Worm (Caenorhabditis elegans) whole organism, late embryonic: Measurements from ENCODE around the gene T14G8.6.

ENCODE experiments used
- C38D4.7 ChIP-seq: fragments of 200-800 bp; sonication (Bioruptor generic); optimal IDR thresholded peaks from 2 replicates; lab custom pipeline; 2018; ENCODE audit warnings: mild to moderate bottlenecking, missing genetic modification characterization, moderate library complexity, missing compliant biosample characterization
- K02D7.2 ChIP-seq: sonication (generic microtip); optimal IDR thresholded peaks from 2 replicates; lab custom pipeline; 2017; ENCODE audit warnings: mild to moderate bottlenecking, missing genetic modification characterization, missing compliant biosample characterization
- T23F11.4 ChIP-seq: fragments of 200-800 bp; sonication (Bioruptor generic); optimal IDR thresholded peaks from 2 replicates; lab custom pipeline; 2018; ENCODE audit warnings: mild to moderate bottlenecking, missing genetic modification characterization, missing compliant biosample characterization
- Y22D7AL.16 ChIP-seq: sonication (generic microtip); optimal IDR thresholded peaks from 2 replicates; lab custom pipeline; 2016; ENCODE audit warnings: missing genetic modification characterization, missing compliant biosample characterization
- ahr-1 ChIP-seq: sonication (generic microtip); optimal IDR thresholded peaks from 2 replicates; lab custom pipeline; 2016; ENCODE audit warnings: missing genetic modification characterization, missing compliant biosample characterization
- ceh-14 ChIP-seq: sonication (generic microtip); optimal IDR thresholded peaks from 2 replicates; lab custom pipeline; 2016; ENCODE audit warnings: missing genotype, missing genetic modification characterization, missing compliant biosample characterization
- ceh-18 ChIP-seq: sonication (generic microtip); optimal IDR thresholded peaks from 2 replicates; lab custom pipeline; 2016; ENCODE audit warnings: missing genetic modification characterization, missing compliant biosample characterization
- ceh-19 ChIP-seq: fragments of 200-800 bp; sonication (Bioruptor generic); optimal IDR thresholded peaks from 2 replicates; lab custom pipeline; 2018; ENCODE audit warnings: mild to moderate bottlenecking, missing genetic modification characterization, missing compliant biosample characterization
- ceh-22 ChIP-seq: sonication (generic microtip); optimal IDR thresholded peaks from 2 replicates; lab custom pipeline; 2017; ENCODE audit warnings: missing biosample characterization, missing genetic modification characterization
- ceh-30 ChIP-seq: fragments of 150-350 bp; optimal IDR thresholded peaks from 2 replicates; lab custom pipeline; 2014; ENCODE audit warnings: missing biosample characterization, missing genetic modification characterization
- ceh-31 ChIP-seq: sonication (generic microtip); optimal IDR thresholded peaks from 2 replicates; lab custom pipeline; 2016; ENCODE audit warnings: missing genetic modification characterization, missing compliant biosample characterization
- ceh-34 ChIP-seq: sonication (generic microtip); optimal IDR thresholded peaks from 2 replicates; lab custom pipeline; 2016; ENCODE audit warnings: mild to moderate bottlenecking, missing genetic modification characterization, missing compliant biosample characterization
- ceh-45 ChIP-seq: fragments of 200-800 bp; sonication (Bioruptor generic); IDR thresholded peaks from 2 replicates; pipeline ENCODE4 v1.3.6; 2022; ENCODE audit warnings: missing genetic modification reagents, missing genetic modification characterization, missing compliant biosample characterization
- ceh-9 ChIP-seq: sonication (generic microtip); optimal IDR thresholded peaks from 2 replicates; lab custom pipeline; 2016; ENCODE audit warnings: mild to moderate bottlenecking, missing genetic modification characterization, inconsistent platforms, missing compliant biosample characterization
- che-1 ChIP-seq: sonication (generic microtip); optimal IDR thresholded peaks from 2 replicates; lab custom pipeline; 2016; ENCODE audit warnings: mild to moderate bottlenecking, missing genetic modification characterization, missing compliant biosample characterization
- elt-2 ChIP-seq: sonication (generic microtip); optimal IDR thresholded peaks from 2 replicates; lab custom pipeline; 2016; ENCODE audit warnings: missing genetic modification reagents, missing genetic modification characterization, missing compliant biosample characterization
- elt-4 ChIP-seq: sonication (generic microtip); optimal IDR thresholded peaks from 2 replicates; lab custom pipeline; 2016; ENCODE audit warnings: missing genetic modification characterization, missing compliant biosample characterization
- eyg-1 ChIP-seq: sonication (generic microtip); optimal IDR thresholded peaks from 2 replicates; lab custom pipeline; 2016; ENCODE audit warnings: missing genotype, missing genetic modification characterization, missing compliant biosample characterization
- fkh-6 ChIP-seq: sonication (generic microtip); optimal IDR thresholded peaks from 2 replicates; lab custom pipeline; 2016; ENCODE audit warnings: missing genetic modification characterization, missing compliant biosample characterization
- gmeb-2 ChIP-seq: sonication (generic microtip); optimal IDR thresholded peaks from 2 replicates; lab custom pipeline; 2016; ENCODE audit warnings: missing genetic modification characterization, inconsistent platforms, missing compliant biosample characterization
- hlh-13 ChIP-seq: fragments of 200-800 bp; sonication (Bioruptor generic); optimal IDR thresholded peaks from 2 replicates; lab custom pipeline; 2018; ENCODE audit warnings: mild to moderate bottlenecking, missing genetic modification characterization, missing compliant biosample characterization
- hlh-15 ChIP-seq: sonication (generic microtip); optimal IDR thresholded peaks from 2 replicates; lab custom pipeline; 2016; ENCODE audit warnings: missing genetic modification characterization, missing compliant biosample characterization
- hlh-8 ChIP-seq: sonication (generic microtip); optimal IDR thresholded peaks from 2 replicates; lab custom pipeline; 2016; ENCODE audit warnings: missing genotype, missing genetic modification characterization, missing compliant biosample characterization
- lin-11 ChIP-seq: fragments of 200-800 bp; sonication (Bioruptor generic); optimal IDR thresholded peaks from 2 replicates; lab custom pipeline; 2018; ENCODE audit warnings: mild to moderate bottlenecking, missing genetic modification characterization, missing compliant biosample characterization
- nfya-1 ChIP-seq: sonication (generic microtip); optimal IDR thresholded peaks from 2 replicates; lab custom pipeline; 2017; ENCODE audit warnings: missing genetic modification characterization, mild to moderate bottlenecking, missing compliant biosample characterization, antibody characterized with exemption, moderate library complexity
- pax-1 ChIP-seq: fragments of 150-350 bp; optimal IDR thresholded peaks from 2 replicates; lab custom pipeline; 2014; ENCODE audit warnings: missing biosample characterization, missing genetic modification characterization
- pha-2 ChIP-seq: sonication (generic microtip); optimal IDR thresholded peaks from 2 replicates; lab custom pipeline; 2017; ENCODE audit warnings: mild to moderate bottlenecking, missing genetic modification characterization, missing compliant biosample characterization
- pha-4 ChIP-seq: fragments of 150-350 bp; optimal IDR thresholded peaks from 2 replicates; lab custom pipeline; 2018; ENCODE audit warnings: missing biosample characterization, missing genetic modification reagents, missing genetic modification characterization
- ref-2 ChIP-seq: sonication (generic microtip); optimal IDR thresholded peaks from 2 replicates; lab custom pipeline; 2016; ENCODE audit warnings: missing genetic modification characterization, missing compliant biosample characterization
- rnt-1 ChIP-seq: sonication (generic microtip); optimal IDR thresholded peaks from 2 replicates; lab custom pipeline; 2016; ENCODE audit warnings: missing genetic modification characterization, missing compliant biosample characterization
- sdc-2 ChIP-seq: sonication (generic microtip); optimal IDR thresholded peaks from 2 replicates; lab custom pipeline; 2016; ENCODE audit warnings: missing genotype, missing genetic modification characterization, missing compliant biosample characterization
- syd-9 ChIP-seq: sonication (generic microtip); optimal IDR thresholded peaks from 2 replicates; lab custom pipeline; 2016; ENCODE audit warnings: mild to moderate bottlenecking, missing genetic modification characterization, moderate library complexity, missing compliant biosample characterization
- tbx-2 ChIP-seq: sonication (generic microtip); optimal IDR thresholded peaks from 2 replicates; lab custom pipeline; 2016; ENCODE audit warnings: missing genetic modification characterization, missing compliant biosample characterization
- ttx-3 ChIP-seq: sonication (generic microtip); optimal IDR thresholded peaks from 2 replicates; lab custom pipeline; 2016; ENCODE audit warnings: missing genetic modification reagents, missing genetic modification characterization, missing compliant biosample characterization
- unc-3 ChIP-seq, 2 experiments: fragments of 200-800 bp in 1 of 2; sonication (Bioruptor generic) in 1 of 2; sonication (generic microtip) in 1 of 2; conservative IDR thresholded peaks in 1 of 2; optimal IDR thresholded peaks in 1 of 2; 2 replicates each; pipeline versions ENCODE4 v1.3.6 to Lab custom; 2016 to 2022; ENCODE audit warnings: missing compliant biosample characterization in 2 of 2, missing genetic modification characterization in 2 of 2, missing genetic modification reagents in 1 of 2
- unc-42 ChIP-seq: sonication (generic microtip); optimal IDR thresholded peaks from 2 replicates; lab custom pipeline; 2016; ENCODE audit warnings: missing genotype, missing genetic modification characterization, missing compliant biosample characterization
- unc-55 ChIP-seq: sonication (generic microtip); optimal IDR thresholded peaks from 2 replicates; lab custom pipeline; 2017; ENCODE audit warnings: missing biosample characterization, missing genetic modification reagents, missing genetic modification characterization
- zip-5 ChIP-seq: sonication (generic microtip); optimal IDR thresholded peaks from 2 replicates; lab custom pipeline; 2016; ENCODE audit warnings: missing genetic modification characterization, missing compliant biosample characterization

Gene T14G8.6

DNA sequence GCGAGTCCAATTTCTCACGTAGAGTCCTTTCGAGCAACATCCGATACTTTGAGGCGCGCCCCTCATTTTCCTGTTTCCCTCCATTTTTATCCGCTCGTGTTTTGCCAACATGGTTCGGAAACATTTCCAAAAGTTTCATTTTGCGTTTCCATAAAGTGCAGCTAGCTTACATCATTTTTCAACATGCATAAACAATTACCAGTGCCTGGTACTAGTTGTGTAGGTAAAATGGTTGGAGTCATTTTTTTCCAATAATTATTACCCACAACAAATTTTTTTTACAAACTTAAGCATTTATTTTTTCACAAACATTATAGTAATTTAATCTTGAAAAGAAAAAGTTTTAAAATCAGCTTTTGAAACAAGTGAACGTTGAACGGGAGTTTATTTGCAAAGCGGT is 46.1 kb upstream of the T14G8.6 start:
- TF ChIP-seq unc-3 (GFP tag; conservative IDR thresholded peaks at IDR 0.05; lab: Robert Waterston, UW): no peak
- TF ChIP-seq unc-3 (tag; optimal IDR thresholded peaks at IDR 0.05; lab: Kevin White, UChicago): no peak
- TF ChIP-seq elt-4 (tag; lab: Kevin White, UChicago): no peak
- no peak for TF ChIP-seq pha-4
- TF ChIP-seq ceh-18 (tag; lab: Kevin White, UChicago): no peak
- no peak for TF ChIP-seq lin-11 (tag; lab: Kevin White, UChicago)
- TF ChIP-seq C38D4.7 (GFP tag; lab: Kevin White, UChicago): no peak
- no peak for TF ChIP-seq nfya-1 (tag; lab: Kevin White, UChicago)
- TF ChIP-seq ceh-34 (tag; lab: Kevin White, UChicago): no peak

DNA sequence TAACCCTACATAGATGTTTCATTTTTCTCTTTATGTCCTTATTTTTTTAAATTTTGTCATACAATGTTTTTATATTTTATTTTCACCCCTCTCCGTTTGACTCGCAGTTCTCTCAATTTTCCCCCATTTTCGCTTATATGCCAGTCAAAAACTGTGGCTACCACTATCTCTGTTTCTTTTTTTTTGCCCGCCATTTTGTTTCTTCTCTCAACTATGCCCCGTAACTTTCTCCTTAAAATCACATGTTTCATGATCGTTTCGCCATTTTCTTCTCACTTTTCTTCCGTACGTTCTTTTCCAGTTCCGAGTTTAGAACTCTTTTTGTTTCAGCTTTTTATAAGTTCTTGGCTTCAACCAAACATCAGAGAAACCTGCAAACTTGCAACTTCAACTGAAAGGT is 44.9 kb upstream of the T14G8.6 start, which contains the start of gene pqn-18:
pqn-18 (plus strand) TSS at position 331 of the 400 bp plus-strand sequence.
- TF ChIP-seq ceh-22 (tag; lab: Kevin White, UChicago) (no peak), K02D7.2 (tag; lab: Kevin White, UChicago) (no peak), hlh-13 (GFP tag; lab: Kevin White, UChicago) (no peak), ceh-34 (tag; lab: Kevin White, UChicago) (no peak), syd-9 (no peak), ceh-14 (tag; lab: Kevin White, UChicago) (no peak), hlh-8 (tag; lab: Kevin White, UChicago) (no peak), che-1 (tag; lab: Kevin White, UChicago) (no peak), ttx-3 (tag; lab: Kevin White, UChicago) (no peak), pax-1 (no peak), eyg-1 (tag; lab: Kevin White, UChicago) (no peak), ceh-45 (GFP tag; lab: Robert Waterston, UW) (no peak), tbx-2 (tag; lab: Kevin White, UChicago) (no peak), nfya-1 (tag; lab: Kevin White, UChicago) (no peak), rnt-1 (tag; lab: Kevin White, UChicago) (no peak)

DNA sequence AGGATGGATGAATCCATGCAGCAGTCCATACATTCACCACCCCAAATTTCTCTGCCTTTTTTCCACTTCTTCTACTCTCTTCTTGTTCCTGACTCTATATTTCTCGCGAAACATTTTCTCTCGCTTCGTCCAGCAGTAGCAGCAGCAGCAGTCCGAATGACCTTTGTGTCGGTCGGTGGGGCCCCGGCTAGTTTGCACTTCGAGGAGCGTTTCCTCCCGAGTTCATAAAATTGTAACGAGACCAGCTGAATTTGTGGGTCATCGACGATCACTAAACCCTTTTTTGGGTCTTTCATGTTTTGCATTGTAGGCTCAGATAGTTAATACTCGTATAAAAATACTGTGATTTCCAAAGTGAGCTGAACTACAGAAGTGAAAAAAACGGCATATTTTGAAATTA is 41.2 kb upstream of the T14G8.6 start:
- no peak for TF ChIP-seq ref-2 (tag; lab: Kevin White, UChicago)
- no peak for TF ChIP-seq syd-9
- TF ChIP-seq ceh-31 (tag; lab: Kevin White, UChicago): peak; percentile 13
- peak; percentile 23 for TF ChIP-seq tbx-2 (tag; lab: Kevin White, UChicago)
- TF ChIP-seq sdc-2 (tag; lab: Kevin White, UChicago): peak; percentile 12

DNA sequence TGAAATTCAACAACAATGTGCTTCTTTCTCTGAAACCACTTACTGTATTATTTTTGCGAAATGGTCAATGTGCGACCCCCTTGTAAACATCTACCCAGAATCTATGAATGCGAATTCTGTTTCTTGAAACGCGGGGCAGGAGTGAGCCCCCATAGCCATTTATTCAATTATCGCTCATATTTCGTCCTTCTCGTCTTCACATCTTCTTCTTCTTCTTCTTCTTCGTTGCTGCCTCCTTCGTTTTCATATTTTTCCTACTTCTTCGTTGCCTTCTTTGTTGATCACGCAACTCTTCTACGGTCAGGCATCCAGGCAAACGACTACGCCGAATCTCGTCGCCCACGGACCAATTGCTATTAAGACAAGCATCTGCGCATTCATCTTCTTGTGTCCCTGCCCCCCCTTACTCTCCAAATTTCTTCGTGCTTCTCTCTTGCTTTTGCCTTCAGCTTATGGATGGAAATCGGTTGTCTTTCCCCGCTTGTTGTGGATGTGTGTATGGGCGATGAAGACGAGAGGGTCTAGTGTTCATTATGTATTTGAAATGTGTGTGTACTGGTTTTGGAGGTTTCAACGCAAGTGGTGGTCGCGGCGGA is 39.5 kb upstream of the T14G8.6 start:
- TF ChIP-seq C38D4.7 (GFP tag; lab: Kevin White, UChicago): peak; percentile 22
- peak; percentile 32 for TF ChIP-seq ceh-31 (tag; lab: Kevin White, UChicago)
- peak; percentile 54 for TF ChIP-seq sdc-2 (tag; lab: Kevin White, UChicago)
- no peak for TF ChIP-seq gmeb-2
- no peak for TF ChIP-seq ceh-19 (GFP tag; lab: Kevin White, UChicago)
- TF ChIP-seq ref-2 (tag; lab: Kevin White, UChicago): no peak
- peak; percentile 92 for TF ChIP-seq unc-42
- TF ChIP-seq fkh-6 (tag; lab: Kevin White, UChicago): peak; percentile 16

DNA sequence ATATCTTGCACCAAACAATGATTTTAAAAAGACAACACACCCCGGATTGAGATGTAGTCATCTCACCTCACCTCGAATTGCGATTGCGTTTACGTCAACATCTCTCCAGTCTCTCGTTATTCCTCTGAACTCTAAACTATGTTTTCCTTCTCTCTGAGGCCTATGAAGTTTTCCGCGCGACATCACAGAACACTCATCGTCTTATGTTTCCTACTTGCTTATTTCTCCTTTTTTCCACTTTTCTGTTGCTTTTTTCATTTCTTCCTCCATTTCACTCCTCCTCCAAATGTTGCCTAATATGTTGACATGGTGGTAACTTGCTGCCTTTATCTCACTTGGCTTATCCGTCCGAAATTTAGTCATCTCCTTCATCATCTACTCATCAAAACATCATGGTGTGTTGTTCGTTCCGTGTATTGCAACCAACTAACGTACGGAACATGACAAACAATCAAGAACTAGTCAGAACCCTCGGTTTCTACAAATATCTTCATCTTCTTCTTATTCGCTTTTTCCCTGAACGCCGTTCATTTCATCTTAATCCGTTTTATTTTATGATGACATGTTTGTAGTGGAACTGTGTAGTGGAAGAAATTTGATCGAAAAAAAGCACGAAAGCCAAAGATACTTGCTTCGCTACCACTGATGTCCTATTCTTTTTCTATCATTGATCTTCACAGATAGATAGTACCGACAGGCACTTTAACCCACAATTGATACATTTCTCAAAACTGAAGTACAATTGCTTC is 36.7 kb upstream of the T14G8.6 start:
- TF ChIP-seq pax-1 (no peak), ceh-22 (tag; lab: Kevin White, UChicago) (no peak), elt-2 (tag; lab: Kevin White, UChicago) (no peak), hlh-15 (tag; lab: Kevin White, UChicago) (no peak), ceh-9 (tag; lab: Kevin White, UChicago) (no peak), tbx-2 (tag; lab: Kevin White, UChicago) (no peak), unc-55 (no peak), T23F11.4 (GFP tag; lab: Kevin White, UChicago) (no peak), Y22D7AL.16 (no peak), zip-5 (tag; lab: Kevin White, UChicago) (no peak), eyg-1 (tag; lab: Kevin White, UChicago) (no peak), pha-2 (tag; lab: Kevin White, UChicago) (no peak), ceh-45 (GFP tag; lab: Robert Waterston, UW) (no peak), ceh-30 (tag; lab: Kevin White, UChicago) (no peak), fkh-6 (tag; lab: Kevin White, UChicago) (no peak), ahr-1 (tag; lab: Kevin White, UChicago) (no peak)
- TF ChIP-seq, all 69 proteins: peak for 0
